Fruit fly (Drosophila melanogaster): ENCODE data around the gene CG13318.

dm6 chr3R:8741248-8741647 lies 31.2 kb downstream of the CG13318 start:
- TF ChIP-seq h (optimal IDR thresholded peaks at IDR 0.05) (no peak), psq (optimal IDR thresholded peaks at IDR 0.05) (no peak), Myc (optimal IDR thresholded peaks at IDR 0.05) (no peak), Sin3A (optimal IDR thresholded peaks at IDR 0.05) (no peak)
